Worm (Caenorhabditis elegans) whole organism, midembryonic: Measurements from ENCODE around the gene ant-1.4.

Experiments used
- cog-1 ChIP-seq: sonication (generic microtip); optimal IDR thresholded peaks from 2 replicates; lab custom pipeline; 2016; ENCODE audit warnings: missing genetic modification characterization, missing compliant biosample characterization
- klf-2 ChIP-seq: fragments of 200-800 bp; sonication (Bioruptor generic); conservative IDR thresholded peaks from 2 replicates; pipeline ENCODE4 v1.3.6; 2022; ENCODE audit warnings: missing genetic modification reagents, missing genetic modification characterization, missing compliant biosample characterization
- med-1 ChIP-seq: sonication (generic microtip); optimal IDR thresholded peaks from 2 replicates; lab custom pipeline; 2017; ENCODE audit warnings: missing genetic modification characterization, mild to moderate bottlenecking, missing compliant biosample characterization, antibody characterized with exemption, missing genetic modification reagents; ENCODE audit not compliant: insufficient read depth
- ztf-23 ChIP-seq: fragments of 200-800 bp; sonication (Bioruptor generic); IDR thresholded peaks from 2 replicates; pipeline ENCODE4 v1.3.6; 2022; ENCODE audit warnings: missing genetic modification reagents, missing genetic modification characterization, missing compliant biosample characterization
- ztf-29 ChIP-seq: fragments of 200-800 bp; sonication (Bioruptor generic); IDR thresholded peaks from 2 replicates; pipeline ENCODE4 v1.3.6; 2022; ENCODE audit warnings: missing genetic modification reagents, missing genetic modification characterization, missing compliant biosample characterization

ce11 chrIV:8501382-8501781 is 41.3 kb upstream of the ant-1.4 start, which contains the start of gene C28C12.1:
- TF ChIP-seq ztf-23 (GFP tag; lab: Robert Waterston, UW) (no peak), ztf-29 (GFP tag; lab: Robert Waterston, UW) (no peak), klf-2 (no peak), med-1 (GFP tag; lab: Kevin White, UChicago) (no peak), cog-1 (no peak)
